Fruit fly (Drosophila melanogaster) Kc167 (cell line): ENCODE data around the gene CG32320.

Experiments
- Sin3A ChIP-seq: fragments of >200 bp; optimal IDR thresholded peaks from 2 replicates; lab custom pipeline; 2018; ENCODE audit warnings: missing external identifiers
- h ChIP-seq: fragments of >200 bp; optimal IDR thresholded peaks from 3 replicates; lab custom pipeline; 2018; ENCODE audit warnings: missing external identifiers
- insv ChIP-seq: fragments of >200 bp; optimal IDR thresholded peaks from 3 replicates; lab custom pipeline; 2018; ENCODE audit warnings: missing external identifiers
- psq ChIP-seq: fragments of >200 bp; optimal IDR thresholded peaks from 2 replicates; lab custom pipeline; 2017; ENCODE audit warnings: missing external identifiers
- ttk ChIP-seq: sonication (Bioruptor generic); optimal IDR thresholded peaks from 2 replicates; lab custom pipeline; 2017; ENCODE audit warnings: missing external identifiers

- TF ChIP-seq h (no peak), psq (no peak), Sin3A (no peak), ttk (lab: Kevin White, UChicago) (no peak), insv (lab: Kevin White, UChicago) (no peak)
Measured at dm6 chr3L:1394463-1394862, 3.9 kb upstream of the CG32320 start.
